Fruit fly (Drosophila melanogaster) whole organism, larva: ENCODE measurements around the gene CG10560.

Experiments used
- noc ChIP-seq: fragments of 200-800 bp; sonication (Bioruptor generic); optimal IDR thresholded peaks from 3 replicates; lab custom pipeline; 2019; ENCODE audit warnings: missing biosample characterization, mild to moderate bottlenecking, missing genetic modification characterization, moderate library complexity

The CG10560 gene

DNA sequence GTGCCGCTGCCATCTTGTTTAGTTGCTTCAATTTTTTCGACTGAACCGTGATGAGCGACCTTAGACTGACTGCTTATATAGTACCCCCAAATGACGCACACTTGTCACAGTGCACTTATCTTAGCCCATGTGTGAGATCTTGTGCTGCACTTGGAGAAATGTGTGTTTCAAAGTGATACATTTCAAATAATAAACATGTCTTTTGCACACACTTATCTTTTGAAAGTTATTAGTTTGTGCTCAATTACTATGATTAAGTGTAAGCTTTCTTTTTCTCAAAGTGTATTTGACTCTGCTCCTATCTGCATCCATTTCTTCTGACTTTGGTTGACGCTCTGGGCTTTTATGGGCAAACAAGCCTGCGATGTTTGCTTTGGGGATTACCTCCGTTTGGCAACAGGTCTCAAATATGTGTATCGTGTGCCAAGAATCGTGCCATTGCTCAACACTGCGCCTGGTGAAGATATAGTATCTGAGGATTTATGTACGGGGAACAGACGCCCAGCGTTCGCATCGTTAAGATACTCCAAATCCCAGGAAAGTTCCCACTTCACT lies 40.0 kb downstream of the CG10560 start, which contains the start of gene CG10514:
Gene CG10514 (minus strand): TSS at position 51 of the 555 bp plus-strand sequence.
- TF ChIP-seq noc (tag; lab: Kevin White, UChicago), result peak; percentile 65

DNA sequence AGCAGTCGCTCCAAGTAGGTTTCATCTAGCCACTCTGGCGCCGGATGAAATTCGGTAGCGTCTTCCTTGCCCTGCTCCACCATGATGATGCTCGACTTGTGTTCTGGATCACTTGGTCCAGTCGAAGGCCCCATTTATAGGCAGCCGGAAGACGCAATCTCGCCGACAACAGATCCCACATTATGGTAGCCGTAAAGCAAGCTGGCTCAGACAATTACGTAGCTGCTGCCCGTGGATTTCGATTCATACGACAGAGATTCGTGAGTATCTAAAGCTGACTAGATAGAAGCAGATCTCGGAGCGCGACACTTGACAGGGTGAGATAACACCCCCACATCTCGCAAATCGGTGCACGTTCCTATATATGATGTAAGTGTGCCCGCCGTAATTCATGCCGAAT lies 42.8 kb downstream of the CG10560 start, which contains the start of gene CG10513:
Gene CG10513 (minus strand): TSS at position 101 of the 400 bp plus-strand sequence.
- TF ChIP-seq noc (tag; lab: Kevin White, UChicago), result no peak

DNA sequence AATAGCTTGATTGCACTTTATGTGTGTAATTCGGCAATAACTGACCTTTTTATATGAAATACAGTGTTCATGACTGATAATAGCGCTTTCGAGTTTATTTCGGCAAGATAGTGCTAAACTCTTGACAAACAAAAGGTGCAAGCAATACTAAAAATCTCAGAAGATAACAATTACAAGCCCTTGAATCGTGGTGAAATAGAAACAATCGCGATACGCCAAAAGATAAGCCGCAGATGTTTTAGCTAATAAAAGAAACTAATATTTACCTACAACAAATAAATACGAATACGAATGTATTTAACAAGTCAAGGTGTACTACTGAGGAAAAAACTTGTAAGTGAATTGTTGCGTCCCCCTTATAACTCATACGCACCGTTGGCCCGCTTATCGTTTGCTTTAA lies 44.6 kb downstream of the CG10560 start:
- TF ChIP-seq noc (tag; lab: Kevin White, UChicago), result peak; percentile 48

DNA sequence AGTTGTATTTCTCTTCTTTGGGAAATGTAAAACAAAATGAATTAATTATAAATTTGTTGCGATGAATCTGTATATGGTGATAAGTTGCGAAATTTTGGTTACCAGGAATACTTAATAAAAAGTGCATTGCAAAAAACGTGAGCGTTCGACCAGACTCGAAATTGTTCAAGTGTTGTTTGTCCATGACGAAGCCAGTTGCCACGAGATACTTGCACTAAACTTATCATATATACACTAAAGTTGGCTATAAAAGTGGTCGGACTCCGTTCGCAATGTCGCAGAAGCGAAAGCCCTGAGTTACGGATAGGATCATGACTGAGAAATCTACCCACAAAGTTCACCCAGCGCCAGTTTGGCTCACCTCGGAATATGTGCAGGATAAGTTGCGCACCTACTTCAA lies 46.4 kb downstream of the CG10560 start, which contains the start of gene CG11878:
Gene CG11878 (plus strand): TSS at position 301 of the 400 bp plus-strand sequence.
- TF ChIP-seq noc (tag; lab: Kevin White, UChicago), result no peak

DNA sequence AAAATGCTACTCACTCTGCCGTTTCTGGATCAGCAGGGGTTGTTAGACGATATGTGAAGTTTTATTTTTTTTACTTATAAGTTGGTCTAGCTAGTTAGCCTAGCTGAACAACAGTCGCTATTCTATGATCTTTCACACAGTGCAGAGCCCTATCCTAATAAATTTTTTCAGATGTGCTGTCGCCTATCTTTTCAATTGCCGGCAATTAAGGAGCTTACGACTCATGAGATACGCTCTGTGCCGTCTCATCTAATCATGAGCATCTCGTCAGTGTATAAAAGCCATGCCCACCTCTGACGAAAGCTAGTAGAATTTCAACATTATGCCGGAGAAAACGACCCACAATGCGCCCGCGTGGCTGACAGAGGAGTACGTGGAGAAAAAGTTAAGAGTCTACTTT lies 50.0 kb downstream of the CG10560 start, which contains the start of the genes CG11889 and CG11891:
Gene CG11889 (plus strand): TSS at position 301 of the 400 bp plus-strand sequence.
Gene CG11891 (plus strand): TSS at position 301 of the 400 bp plus-strand sequence.
- TF ChIP-seq noc (tag; lab: Kevin White, UChicago), result peak; percentile 9
